Worm (Caenorhabditis elegans) whole organism, young adult: ENCODE measurements around the gene Y39G8B.10.

Experiments
- B0035.1 ChIP-seq: sonication (generic microtip); optimal IDR thresholded peaks from 2 replicates; lab custom pipeline; 2016; ENCODE audit warnings: missing genetic modification characterization, mild to moderate bottlenecking, missing compliant biosample characterization, missing genotype, missing genetic modification reagents
- B0261.1 ChIP-seq: sonication (generic microtip); optimal IDR thresholded peaks from 2 replicates; lab custom pipeline; 2016; ENCODE audit warnings: mild to moderate bottlenecking, missing genetic modification characterization, moderate library complexity, missing compliant biosample characterization
- F10E7.11 ChIP-seq: sonication (generic microtip); optimal IDR thresholded peaks from 2 replicates; lab custom pipeline; 2017; ENCODE audit warnings: mild to moderate bottlenecking, missing genetic modification characterization, moderate library complexity, missing compliant biosample characterization
- F22D6.2 ChIP-seq: sonication (generic microtip); optimal IDR thresholded peaks from 2 replicates; lab custom pipeline; 2016; ENCODE audit warnings: mild to moderate bottlenecking, missing genetic modification characterization, missing compliant biosample characterization
- F33H1.4 ChIP-seq: fragments of 200-800 bp; sonication (Bioruptor generic); IDR thresholded peaks from 2 replicates; pipeline ENCODE4 v1.3.6; 2022; ENCODE audit warnings: missing genetic modification reagents, missing genetic modification characterization, missing compliant biosample characterization
- F52B5.7 ChIP-seq: sonication (generic microtip); optimal IDR thresholded peaks from 2 replicates; lab custom pipeline; 2016; ENCODE audit warnings: mild to moderate bottlenecking, missing genetic modification characterization, missing compliant biosample characterization
- Y79H2A.3 ChIP-seq: fragments of 200-800 bp; sonication (Bioruptor generic); conservative IDR thresholded peaks from 2 replicates; pipeline ENCODE4 v1.3.6; 2022; ENCODE audit warnings: missing genetic modification reagents, missing genetic modification characterization, missing compliant biosample characterization
- Y95B8A.8 ChIP-seq: fragments of 200-800 bp; sonication (Bioruptor generic); IDR thresholded peaks from 2 replicates; pipeline ENCODE4 v1.3.6; 2022; ENCODE audit warnings: missing genetic modification reagents, missing genetic modification characterization, missing compliant biosample characterization
- ZK185.1 ChIP-seq: sonication (generic microtip); optimal IDR thresholded peaks from 2 replicates; lab custom pipeline; 2016; ENCODE audit warnings: mild to moderate bottlenecking, missing genetic modification characterization, missing compliant biosample characterization; ENCODE audit not compliant: poor library complexity, severe bottlenecking
- ama-1 ChIP-seq, 3 experiments: fragments of 150-350 bp in 1 of 3; sonication (generic microtip) in 2 of 3; optimal IDR thresholded peaks; 2 replicates each; lab custom pipeline; 2014 to 2018; ENCODE audit warnings: missing biosample characterization in 2 of 3, missing genetic modification characterization in 2 of 3, missing genetic modification reagents in 2 of 3
- aptf-2 ChIP-seq: fragments of 200-800 bp; sonication (Bioruptor generic); conservative IDR thresholded peaks from 2 replicates; pipeline ENCODE4 v1.3.6; 2022; ENCODE audit warnings: missing genetic modification reagents, missing genetic modification characterization, missing compliant biosample characterization
- attf-3 ChIP-seq: fragments of 200-800 bp; sonication (Bioruptor generic); conservative IDR thresholded peaks from 2 replicates; pipeline ENCODE4 v1.3.6; 2022; ENCODE audit warnings: missing genetic modification reagents, missing genetic modification characterization, missing compliant biosample characterization
- attf-6 ChIP-seq: fragments of 200-800 bp; sonication (Bioruptor generic); IDR thresholded peaks from 2 replicates; pipeline ENCODE4 v1.3.6; 2022; ENCODE audit warnings: missing genetic modification reagents, missing genetic modification characterization, missing compliant biosample characterization
- ceh-27 ChIP-seq: fragments of 200-800 bp; sonication (Bioruptor generic); optimal IDR thresholded peaks from 2 replicates; lab custom pipeline; 2018; ENCODE audit warnings: mild to moderate bottlenecking, missing genetic modification characterization, moderate library complexity, missing compliant biosample characterization
- ceh-58 ChIP-seq: fragments of 200-800 bp; sonication (Bioruptor generic); IDR thresholded peaks from 2 replicates; pipeline ENCODE4 v1.3.6; 2022; ENCODE audit warnings: missing genetic modification characterization, missing compliant biosample characterization
- ceh-79 ChIP-seq: sonication (generic microtip); optimal IDR thresholded peaks from 2 replicates; lab custom pipeline; 2017; ENCODE audit warnings: mild to moderate bottlenecking, missing genetic modification characterization, missing compliant biosample characterization
- ceh-91 ChIP-seq: fragments of 200-800 bp; sonication (Bioruptor generic); IDR thresholded peaks from 2 replicates; pipeline ENCODE4 v1.3.6; 2022; ENCODE audit warnings: missing genetic modification reagents, missing genetic modification characterization, missing compliant biosample characterization
- die-1 ChIP-seq: sonication (generic microtip); optimal IDR thresholded peaks from 2 replicates; lab custom pipeline; 2016; ENCODE audit warnings: missing genotype, mild to moderate bottlenecking, missing genetic modification characterization, missing compliant biosample characterization
- egl-44 ChIP-seq: fragments of 200-800 bp; sonication (Bioruptor generic); IDR thresholded peaks from 2 replicates; pipeline ENCODE4 v1.3.6; 2022; ENCODE audit warnings: missing genetic modification reagents, missing genetic modification characterization, missing compliant biosample characterization
- egrh-3 ChIP-seq: fragments of 200-800 bp; sonication (Bioruptor generic); IDR thresholded peaks from 2 replicates; pipeline ENCODE4 v1.3.6; 2022; ENCODE audit warnings: missing genetic modification reagents, missing genetic modification characterization, missing compliant biosample characterization
- ekl-4 ChIP-seq: fragments of 200-800 bp; sonication (Bioruptor generic); IDR thresholded peaks from 2 replicates; pipeline ENCODE4 v1.3.6; 2022; ENCODE audit warnings: missing genetic modification reagents, missing genetic modification characterization, missing compliant biosample characterization
- ets-4 ChIP-seq: fragments of 200-800 bp; sonication (Bioruptor generic); optimal IDR thresholded peaks from 2 replicates; lab custom pipeline; 2018; ENCODE audit warnings: mild to moderate bottlenecking, missing genetic modification characterization, missing compliant biosample characterization
- gei-17 ChIP-seq: fragments of 200-800 bp; sonication (Bioruptor generic); optimal IDR thresholded peaks from 2 replicates; lab custom pipeline; 2018; ENCODE audit warnings: mild to moderate bottlenecking, missing genetic modification characterization, missing compliant biosample characterization
- him-1 ChIP-seq: sonication (generic microtip); optimal IDR thresholded peaks from 2 replicates; lab custom pipeline; 2016; ENCODE audit warnings: missing genotype, missing genetic modification reagents, missing genetic modification characterization, missing compliant biosample characterization
- hmg-20 ChIP-seq: fragments of 200-800 bp; sonication (Bioruptor generic); IDR thresholded peaks from 2 replicates; pipeline ENCODE4 v1.3.6; 2022; ENCODE audit warnings: missing genetic modification reagents, missing genetic modification characterization, missing compliant biosample characterization
- lag-1 ChIP-seq: fragments of 200-800 bp; sonication (Bioruptor generic); IDR thresholded peaks from 2 replicates; pipeline ENCODE4 v1.3.6; 2022; ENCODE audit warnings: missing genetic modification reagents, missing genetic modification characterization, missing compliant biosample characterization
- lin-26 ChIP-seq: fragments of 200-800 bp; sonication (Bioruptor generic); IDR thresholded peaks from 2 replicates; pipeline ENCODE4 v1.3.6; 2022; ENCODE audit warnings: missing genetic modification reagents, missing genetic modification characterization, missing compliant biosample characterization
- lin-35 ChIP-seq, 3 experiments: fragments of 150-350 bp in 2 of 3; sonication (generic microtip) in 1 of 3; optimal IDR thresholded peaks; 2 replicates each; lab custom pipeline; 2014 to 2018; ENCODE audit warnings: missing biosample characterization in 3 of 3, missing genetic modification characterization in 3 of 3, missing genetic modification reagents in 3 of 3
- lsl-1 ChIP-seq: fragments of 200-800 bp; sonication (Bioruptor generic); optimal IDR thresholded peaks from 2 replicates; lab custom pipeline; 2018; ENCODE audit warnings: mild to moderate bottlenecking, missing genetic modification characterization, moderate library complexity, missing compliant biosample characterization
- lsy-27 ChIP-seq: sonication (generic microtip); optimal IDR thresholded peaks from 2 replicates; lab custom pipeline; 2017; ENCODE audit warnings: missing genetic modification characterization, mild to moderate bottlenecking, missing compliant biosample characterization, antibody characterized with exemption, missing genotype, borderline replicate concordance; ENCODE audit not compliant: insufficient read depth
- madf-3 ChIP-seq: fragments of 200-800 bp; sonication (Bioruptor generic); IDR thresholded peaks from 2 replicates; pipeline ENCODE4 v1.3.6; 2022; ENCODE audit warnings: missing genetic modification reagents, missing genetic modification characterization, missing compliant biosample characterization
- madf-6 ChIP-seq: fragments of 200-800 bp; sonication (Bioruptor generic); IDR thresholded peaks from 2 replicates; pipeline ENCODE4 v1.3.6; 2022; ENCODE audit warnings: missing genetic modification reagents, missing genetic modification characterization, missing compliant biosample characterization
- mcd-1 ChIP-seq: fragments of 200-800 bp; sonication (Bioruptor generic); IDR thresholded peaks from 2 replicates; pipeline ENCODE4 v1.3.6; 2022; ENCODE audit warnings: missing genetic modification reagents, missing genetic modification characterization, missing compliant biosample characterization
- mes-4 ChIP-seq: sonication (generic microtip); optimal IDR thresholded peaks from 2 replicates; lab custom pipeline; 2016; ENCODE audit warnings: missing genotype, missing genetic modification characterization, missing compliant biosample characterization
- nfyb-1 ChIP-seq: fragments of 200-800 bp; sonication (Bioruptor generic); IDR thresholded peaks from 2 replicates; pipeline ENCODE4 v1.3.6; 2022; ENCODE audit warnings: missing genetic modification reagents, missing genetic modification characterization, missing compliant biosample characterization
- nhr-120 ChIP-seq: fragments of 200-800 bp; sonication (Bioruptor generic); IDR thresholded peaks from 2 replicates; pipeline ENCODE4 v1.3.6; 2022; ENCODE audit warnings: missing genetic modification characterization, missing compliant biosample characterization
- pbrm-1 ChIP-seq: fragments of 200-800 bp; sonication (Bioruptor generic); IDR thresholded peaks from 2 replicates; pipeline ENCODE4 v1.3.6; 2022; ENCODE audit warnings: missing genetic modification reagents, missing genetic modification characterization, missing compliant biosample characterization
- rcor-1 ChIP-seq: fragments of 200-800 bp; sonication (Bioruptor generic); IDR thresholded peaks from 2 replicates; pipeline ENCODE4 v1.3.6; 2022; ENCODE audit warnings: missing genetic modification reagents, missing genetic modification characterization, missing compliant biosample characterization
- rpc-1 ChIP-seq, 2 experiments: fragments of 150-350 bp in 1 of 2; sonication (generic microtip) in 1 of 2; optimal IDR thresholded peaks; 2 replicates each; lab custom pipeline; 2014 to 2018; ENCODE audit warnings: missing biosample characterization in 1 of 2, missing genetic modification characterization in 1 of 2, missing genetic modification reagents in 1 of 2, missing genotype in 1 of 2
- sptf-2 ChIP-seq: fragments of 200-800 bp; sonication (Bioruptor generic); optimal IDR thresholded peaks from 2 replicates; lab custom pipeline; 2018; ENCODE audit warnings: mild to moderate bottlenecking, missing genetic modification characterization, missing compliant biosample characterization
- tbx-9 ChIP-seq: sonication (generic microtip); optimal IDR thresholded peaks from 2 replicates; lab custom pipeline; 2016; ENCODE audit warnings: borderline replicate concordance, missing genetic modification characterization, inconsistent platforms, missing compliant biosample characterization
- tlf-1 ChIP-seq: fragments of 200-800 bp; sonication (Bioruptor generic); optimal IDR thresholded peaks from 2 replicates; lab custom pipeline; 2018; ENCODE audit warnings: mild to moderate bottlenecking, missing genetic modification characterization, missing compliant biosample characterization
- ztf-25 ChIP-seq: fragments of 200-800 bp; sonication (Bioruptor generic); IDR thresholded peaks from 2 replicates; pipeline ENCODE4 v1.3.6; 2022; ENCODE audit warnings: missing genetic modification reagents, missing genetic modification characterization, missing compliant biosample characterization
- ztf-6 ChIP-seq: fragments of 200-800 bp; sonication (Bioruptor generic); IDR thresholded peaks from 2 replicates; pipeline ENCODE4 v1.3.6; 2022; ENCODE audit warnings: missing genetic modification reagents, missing genetic modification characterization, missing compliant biosample characterization

The Y39G8B.10 gene

DNA sequence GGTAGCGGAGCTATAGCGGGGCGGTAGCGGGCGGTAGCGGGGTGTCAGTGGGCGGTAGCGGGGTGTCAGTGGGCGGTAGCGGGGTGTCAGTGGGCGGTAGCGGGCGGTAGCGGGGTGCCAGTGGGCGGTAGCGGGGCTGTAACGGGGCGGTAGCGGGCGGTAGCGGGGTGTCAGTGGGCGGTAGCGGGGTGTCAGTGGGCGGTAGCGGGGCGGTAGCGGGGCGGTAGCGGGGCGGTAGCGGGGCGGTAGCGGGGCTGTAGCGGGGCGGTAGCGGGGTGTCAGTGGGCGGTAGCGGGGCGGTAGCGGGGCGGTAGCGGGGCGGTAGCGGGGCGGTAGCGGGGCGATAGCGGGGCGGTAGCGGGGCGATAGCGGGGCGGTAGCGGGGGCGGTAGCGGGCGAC is 36.7 kb upstream of the Y39G8B.10 start (continued):
- TF ChIP-seq rcor-1 (GFP tag; lab: Robert Waterston, UW) = peak; percentile 8; the same call in 1 of the 2 replicates
- peak; percentile 45; the same call in 1 of the 2 replicates for TF ChIP-seq egl-44 (GFP tag; lab: Robert Waterston, UW)
- peak; percentile 81 for TF ChIP-seq ztf-25 (GFP tag; lab: Robert Waterston, UW)
- TF ChIP-seq lag-1 (GFP tag; lab: Robert Waterston, UW) = 0 out of 2 replicates have a peak, but pooled peaks have one; percentile 43
- peak; percentile 40 for TF ChIP-seq sptf-2
- 0 out of 2 replicates have a peak, but pooled peaks have one; percentile 30 for TF ChIP-seq attf-6 (GFP tag; lab: Robert Waterston, UW)
- TF ChIP-seq ceh-58 (GFP tag; lab: Robert Waterston, UW) = peak; percentile 92; the same call in 1 of the 2 replicates
- 0 out of 2 replicates have a peak, but pooled peaks have one; percentile 9 for TF ChIP-seq F33H1.4 (GFP tag; lab: Robert Waterston, UW)
- TF ChIP-seq Y79H2A.3 (GFP tag; lab: Robert Waterston, UW) = 0 out of 2 replicates have a peak, but pooled peaks have one; percentile 15
- peak; percentile 2 for TF ChIP-seq F10E7.11 (tag; lab: Kevin White, UChicago)
- TF ChIP-seq egrh-3 (GFP tag; lab: Robert Waterston, UW) = peak; percentile 100
- TF ChIP-seq ekl-4 = peak; percentile 56
- TF ChIP-seq attf-3 (GFP tag; lab: Robert Waterston, UW) = peak; percentile 67
- peak; percentile 12; the same call in 1 of the 2 replicates for TF ChIP-seq ztf-6

DNA sequence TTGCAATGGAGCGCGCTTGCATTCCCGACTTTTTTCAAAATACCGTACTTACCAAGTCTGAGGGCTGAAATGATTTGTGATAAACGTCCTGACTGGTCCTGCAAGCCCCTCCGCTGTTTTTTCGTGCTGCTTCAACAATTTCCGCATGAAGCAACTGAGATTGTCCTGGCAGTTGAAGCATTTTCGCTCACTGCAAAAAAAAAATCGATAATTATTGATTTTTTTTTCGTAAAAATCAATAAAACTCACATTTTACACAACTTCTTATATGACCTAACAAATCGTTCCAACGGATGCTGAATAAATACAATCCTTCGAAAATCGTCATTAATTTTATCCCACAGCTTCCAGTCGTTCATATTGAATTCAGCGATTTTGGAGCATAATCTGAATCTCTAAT is 36.0 kb upstream of the Y39G8B.10 start:
- TF ChIP-seq lsy-27 (tag; lab: Kevin White, UChicago) = no peak
- no peak for TF ChIP-seq aptf-2 (GFP tag; lab: Robert Waterston, UW)
- no peak for TF ChIP-seq nfyb-1
- TF ChIP-seq pbrm-1 = no peak
- no peak for TF ChIP-seq lsl-1 (GFP tag; lab: Kevin White, UChicago)
- no peak for TF ChIP-seq madf-3 (GFP tag; lab: Robert Waterston, UW)
- no peak for TF ChIP-seq mcd-1 (GFP tag; lab: Robert Waterston, UW)
- TF ChIP-seq B0261.1 (tag; lab: Kevin White, UChicago) = no peak
- no peak for TF ChIP-seq ama-1 (optimal IDR thresholded peaks at IDR 0.05; lab: Kevin White, UChicago)
- no peak for TF ChIP-seq ama-1 (GFP tag; optimal IDR thresholded peaks at IDR 0.05; lab: Kevin White, UChicago)
- TF ChIP-seq F52B5.7 (tag; lab: Kevin White, UChicago) = no peak
- TF ChIP-seq, all 124 proteins: peak for 0

DNA sequence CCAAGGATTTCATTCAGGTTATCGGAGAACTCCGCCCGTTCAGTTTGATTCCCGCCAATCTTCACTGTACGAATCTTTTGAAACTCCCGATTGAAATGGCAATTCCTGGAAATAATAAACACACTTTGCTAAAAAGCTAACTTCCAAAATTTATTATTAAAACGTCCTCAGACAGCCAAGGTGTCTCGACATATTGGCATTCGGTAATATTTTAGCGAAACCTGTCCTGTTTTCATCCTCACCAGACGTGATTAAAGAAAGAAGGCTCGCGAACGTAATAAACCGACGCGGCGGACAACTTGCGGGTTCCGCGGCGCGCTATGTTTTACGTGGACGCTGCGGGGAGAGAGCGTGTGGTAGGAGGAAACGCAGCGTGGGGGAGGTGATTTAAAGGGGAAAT is 35.3 kb upstream of the Y39G8B.10 start:
- TF ChIP-seq Y95B8A.8 (GFP tag; lab: Robert Waterston, UW) (peak; percentile 10; the same call in 1 of the 2 replicates), lin-35 (GFP tag; optimal IDR thresholded peaks at IDR 0.05; lab: Kevin White, UChicago) (peak in 2 of 3 experiments; percentile 18 to 75), F52B5.7 (tag; lab: Kevin White, UChicago) (peak; percentile 72), hmg-20 (GFP tag; lab: Robert Waterston, UW) (peak; percentile 74), lin-26 (GFP tag; lab: Robert Waterston, UW) (peak; percentile 74), nhr-120 (GFP tag; lab: Robert Waterston, UW) (no peak), rcor-1 (GFP tag; lab: Robert Waterston, UW) (peak; percentile 89), ceh-91 (0 out of 2 replicates have a peak, but pooled peaks have one; percentile 25), tbx-9 (peak; percentile 14), die-1 (tag; lab: Kevin White, UChicago) (no peak), ets-4 (GFP tag; lab: Kevin White, UChicago) (peak; percentile 0), madf-6 (GFP tag; lab: Robert Waterston, UW) (peak; percentile 91), gei-17 (GFP tag; lab: Kevin White, UChicago) (peak; percentile 81), lsy-27 (tag; lab: Kevin White, UChicago) (peak; percentile 1), ceh-27 (GFP tag; lab: Kevin White, UChicago) (peak; percentile 39), tlf-1 (GFP tag; lab: Kevin White, UChicago) (peak; percentile 89), him-1 (tag; lab: Kevin White, UChicago) (peak; percentile 97), F22D6.2 (tag; lab: Kevin White, UChicago) (peak; percentile 54), F10E7.11 (tag; lab: Kevin White, UChicago) (peak; percentile 40), B0035.1 (tag; lab: Kevin White, UChicago) (peak; percentile 37), mes-4 (peak; percentile 69), ZK185.1 (tag; lab: Kevin White, UChicago) (peak; percentile 39), ceh-79 (no peak), rpc-1 (optimal IDR thresholded peaks at IDR 0.05; lab: Kevin White, UChicago) (no peak), rpc-1 (tag; optimal IDR thresholded peaks at IDR 0.05; lab: Kevin White, UChicago) (peak; percentile 10)
